Fruit fly (Drosophila melanogaster) whole organism, embryonic: ENCODE results near the gene mTerf3.

ENCODE experiments used
- Aef1 ChIP-seq: fragments of 200-800 bp; sonication (Bioruptor generic); IDR thresholded peaks from 3 replicates; pipeline ENCODE4 v1.3.6; 2022; ENCODE audit warnings: missing biosample characterization, missing genetic modification characterization
- CG10267 ChIP-seq: fragments of 200-800 bp; sonication (Bioruptor generic); optimal IDR thresholded peaks from 2 replicates; lab custom pipeline; 2018; ENCODE audit warnings: missing biosample characterization, mild to moderate bottlenecking, missing genetic modification characterization, moderate library complexity
- CG10462 ChIP-seq: fragments of 200-800 bp; sonication (Bioruptor generic); optimal IDR thresholded peaks from 2 replicates; lab custom pipeline; 2016; ENCODE audit warnings: missing biosample characterization, missing genetic modification characterization
- CG11723 ChIP-seq: fragments of 200-800 bp; sonication (Bioruptor generic); optimal IDR thresholded peaks from 2 replicates; lab custom pipeline; 2017; ENCODE audit warnings: missing biosample characterization, mild to moderate bottlenecking, missing genetic modification characterization
- CG12071 ChIP-seq: fragments of 200-800 bp; sonication (Bioruptor generic); optimal IDR thresholded peaks from 3 replicates; lab custom pipeline; 2018; ENCODE audit warnings: missing biosample characterization, mild to moderate bottlenecking, missing genetic modification characterization
- CG12155 ChIP-seq: fragments of 200-800 bp; sonication (Bioruptor generic); optimal IDR thresholded peaks from 3 replicates; lab custom pipeline; 2016; ENCODE audit warnings: missing biosample characterization, missing genetic modification characterization
- CG12391 ChIP-seq: fragments of 200-800 bp; sonication (Bioruptor generic); optimal IDR thresholded peaks from 3 replicates; lab custom pipeline; 2018; ENCODE audit warnings: missing biosample characterization, mild to moderate bottlenecking, missing genetic modification characterization, moderate library complexity
- CG12769 ChIP-seq: fragments of 200-800 bp; sonication (Bioruptor generic); optimal IDR thresholded peaks from 2 replicates; lab custom pipeline; 2019; ENCODE audit warnings: missing biosample characterization, mild to moderate bottlenecking, missing genetic modification characterization, moderate library complexity
- CG14667 ChIP-seq: fragments of 200-800 bp; sonication (Bioruptor generic); IDR thresholded peaks from 2 replicates; pipeline ENCODE4 v1.3.6; 2022; ENCODE audit warnings: missing biosample characterization, missing genetic modification characterization
- CG15479 ChIP-seq: fragments of 200-800 bp; sonication (Bioruptor generic); optimal IDR thresholded peaks from 3 replicates; lab custom pipeline; 2019; ENCODE audit warnings: missing biosample characterization, mild to moderate bottlenecking, missing genetic modification characterization, moderate library complexity
- CG15514 ChIP-seq: fragments of 200-800 bp; sonication (Bioruptor generic); optimal IDR thresholded peaks from 3 replicates; lab custom pipeline; 2017; ENCODE audit warnings: missing biosample characterization, missing genetic modification characterization, mild to moderate bottlenecking, moderate library complexity, missing genetic modification reagents
- CG15601 ChIP-seq: fragments of 200-800 bp; sonication (Bioruptor generic); optimal IDR thresholded peaks from 3 replicates; lab custom pipeline; 2019; ENCODE audit warnings: missing biosample characterization, mild to moderate bottlenecking, missing genetic modification characterization, moderate library complexity
- CG17359 ChIP-seq: fragments of 200-800 bp; sonication (Bioruptor generic); optimal IDR thresholded peaks from 3 replicates; lab custom pipeline; 2018; ENCODE audit warnings: missing biosample characterization, mild to moderate bottlenecking, missing genetic modification characterization, moderate library complexity
- CG17829 ChIP-seq: fragments of 200-800 bp; optimal IDR thresholded peaks from 2 replicates; lab custom pipeline; 2019; ENCODE audit warnings: missing biosample characterization, mild to moderate bottlenecking, missing genetic modification characterization, moderate library complexity
- CG2712 ChIP-seq: fragments of 200-800 bp; optimal IDR thresholded peaks from 3 replicates; lab custom pipeline; 2019; ENCODE audit warnings: missing biosample characterization, mild to moderate bottlenecking, missing genetic modification characterization, moderate library complexity
- CG31365 ChIP-seq: fragments of 200-800 bp; sonication (Bioruptor generic); optimal IDR thresholded peaks from 2 replicates; lab custom pipeline; 2018; ENCODE audit warnings: missing biosample characterization, mild to moderate bottlenecking, missing genetic modification characterization
- CG3847 ChIP-seq: fragments of 200-800 bp; sonication (Bioruptor generic); IDR thresholded peaks from 2 replicates; pipeline ENCODE4 v1.3.6; 2022; ENCODE audit warnings: missing biosample characterization, missing genetic modification characterization
- CG6813 ChIP-seq: fragments of 200-800 bp; sonication (Bioruptor generic); optimal IDR thresholded peaks from 2 replicates; lab custom pipeline; 2017; ENCODE audit warnings: missing biosample characterization, missing genetic modification characterization, mild to moderate bottlenecking, moderate library complexity, missing genetic modification reagents
- CG8089 ChIP-seq: fragments of 200-800 bp; sonication (Bioruptor generic); optimal IDR thresholded peaks from 3 replicates; lab custom pipeline; 2016; ENCODE audit warnings: missing biosample characterization, missing genetic modification characterization
- CG9797 ChIP-seq: fragments of 200-800 bp; sonication (Bioruptor generic); optimal IDR thresholded peaks from 3 replicates; lab custom pipeline; 2018; ENCODE audit warnings: missing biosample characterization, mild to moderate bottlenecking, missing genetic modification characterization
- CoRest ChIP-seq: fragments of 200-800 bp; sonication (Bioruptor generic); optimal IDR thresholded peaks from 3 replicates; lab custom pipeline; 2018; ENCODE audit warnings: missing biosample characterization, mild to moderate bottlenecking, missing genetic modification characterization, moderate library complexity
- Fer1 ChIP-seq: fragments of 200-800 bp; sonication (Bioruptor generic); optimal IDR thresholded peaks from 2 replicates; lab custom pipeline; 2017; ENCODE audit warnings: missing biosample characterization, mild to moderate bottlenecking, missing genetic modification characterization
- Fer3 ChIP-seq: fragments of 200-800 bp; sonication (Bioruptor generic); optimal IDR thresholded peaks from 2 replicates; lab custom pipeline; 2018; ENCODE audit warnings: missing biosample characterization, mild to moderate bottlenecking, missing genetic modification characterization, moderate library complexity
- Hmr ChIP-seq: fragments of 200-800 bp; sonication (Bioruptor generic); optimal IDR thresholded peaks from 3 replicates; lab custom pipeline; 2017; ENCODE audit warnings: mild to moderate bottlenecking, missing biosample characterization, missing genetic modification reagents, missing genetic modification characterization
- Neu2 ChIP-seq: fragments of 200-800 bp; sonication (Bioruptor generic); optimal IDR thresholded peaks from 3 replicates; lab custom pipeline; 2016; ENCODE audit warnings: missing biosample characterization, missing genetic modification characterization, borderline replicate concordance
- amos ChIP-seq: fragments of 200-800 bp; sonication (Bioruptor generic); IDR thresholded peaks from 2 replicates; pipeline ENCODE4 v1.3.6; 2022; ENCODE audit warnings: missing biosample characterization, missing genetic modification characterization; ENCODE audit not compliant: partially characterized antibody
- az2 ChIP-seq: fragments of 200-800 bp; sonication (Bioruptor generic); optimal IDR thresholded peaks from 3 replicates; lab custom pipeline; 2016; ENCODE audit warnings: missing biosample characterization, missing genetic modification characterization
- bbx ChIP-seq: fragments of 200-800 bp; sonication (Bioruptor generic); IDR thresholded peaks from 2 replicates; pipeline ENCODE4 v1.3.6; 2022; ENCODE audit warnings: missing biosample characterization, missing genetic modification characterization; ENCODE audit not compliant: partially characterized antibody
- dmrt99B ChIP-seq: fragments of 200-800 bp; sonication (Bioruptor generic); optimal IDR thresholded peaks from 2 replicates; lab custom pipeline; 2018; ENCODE audit warnings: missing biosample characterization, mild to moderate bottlenecking, missing genetic modification characterization, moderate library complexity
- eve ChIP-seq, 2 experiments: fragments of >200 bp; optimal IDR thresholded peaks; 2 replicates each; lab custom pipeline; 2017; ENCODE audit warnings: missing biosample characterization in 2 of 2, missing genetic modification characterization in 2 of 2
- gem ChIP-seq: fragments of 200-800 bp; sonication (Bioruptor generic); optimal IDR thresholded peaks from 2 replicates; lab custom pipeline; 2019; ENCODE audit warnings: missing biosample characterization, mild to moderate bottlenecking, missing genetic modification characterization, moderate library complexity
- gfzf ChIP-seq: fragments of 200-800 bp; sonication (Bioruptor generic); optimal IDR thresholded peaks from 2 replicates; lab custom pipeline; 2016; ENCODE audit warnings: missing biosample characterization, mild to moderate bottlenecking, missing genetic modification characterization, moderate library complexity
- her ChIP-seq: fragments of 200-800 bp; sonication (Bioruptor generic); optimal IDR thresholded peaks from 2 replicates; lab custom pipeline; 2016; ENCODE audit warnings: missing biosample characterization, missing genetic modification characterization
- hkb ChIP-seq, 2 experiments: fragments of 200-800 bp in 1 of 2; fragments of >200 bp in 1 of 2; sonication (Bioruptor generic) in 1 of 2; IDR thresholded peaks in 1 of 2; optimal IDR thresholded peaks in 1 of 2; 2 replicates each; pipeline versions ENCODE4 v1.3.6 to Lab custom; 2017 to 2022; ENCODE audit warnings: missing biosample characterization in 1 of 2, missing genetic modification characterization in 1 of 2
- kni ChIP-seq: fragments of 200-800 bp; sonication (Bioruptor generic); optimal IDR thresholded peaks from 3 replicates; lab custom pipeline; 2017; ENCODE audit warnings: mild to moderate bottlenecking, missing biosample characterization, missing genetic modification reagents, missing genetic modification characterization
- nmo ChIP-seq: fragments of 200-800 bp; sonication (Bioruptor generic); optimal IDR thresholded peaks from 2 replicates; lab custom pipeline; 2018; ENCODE audit warnings: missing biosample characterization, mild to moderate bottlenecking, missing genetic modification characterization, moderate library complexity
- odd ChIP-seq: fragments of 200-800 bp; sonication (Bioruptor generic); optimal IDR thresholded peaks from 2 replicates; lab custom pipeline; 2017; ENCODE audit warnings: missing biosample characterization, mild to moderate bottlenecking, missing genetic modification characterization
- pho ChIP-seq: fragments of 200-800 bp; sonication (Bioruptor generic); optimal IDR thresholded peaks from 2 replicates; lab custom pipeline; 2016; ENCODE audit warnings: missing biosample characterization, missing genetic modification characterization
- phol ChIP-seq: fragments of 200-800 bp; sonication (Bioruptor generic); optimal IDR thresholded peaks from 3 replicates; lab custom pipeline; 2018; ENCODE audit warnings: missing biosample characterization, mild to moderate bottlenecking, missing genetic modification characterization, moderate library complexity
- psq ChIP-seq: fragments of 200-800 bp; sonication (Bioruptor generic); optimal IDR thresholded peaks from 2 replicates; lab custom pipeline; 2017; ENCODE audit warnings: missing biosample characterization, missing genetic modification characterization
- rib ChIP-seq: fragments of 200-800 bp; sonication (Bioruptor generic); IDR thresholded peaks from 2 replicates; pipeline ENCODE4 v1.3.6; 2022; ENCODE audit warnings: missing biosample characterization, missing genetic modification characterization
- sqz ChIP-seq: fragments of 200-800 bp; sonication (Bioruptor generic); optimal IDR thresholded peaks from 3 replicates; lab custom pipeline; 2018; ENCODE audit warnings: missing biosample characterization, mild to moderate bottlenecking, missing genetic modification characterization
- stc ChIP-seq: fragments of 200-800 bp; sonication (Bioruptor generic); IDR thresholded peaks from 2 replicates; pipeline ENCODE4 v1.3.6; 2022; ENCODE audit warnings: missing biosample characterization, missing genetic modification characterization
- stwl ChIP-seq: fragments of 200-800 bp; sonication (Bioruptor generic); optimal IDR thresholded peaks from 3 replicates; lab custom pipeline; 2018; ENCODE audit warnings: missing biosample characterization, mild to moderate bottlenecking, missing genetic modification characterization, moderate library complexity
- trem ChIP-seq: fragments of 200-800 bp; optimal IDR thresholded peaks from 3 replicates; lab custom pipeline; 2019; ENCODE audit warnings: missing biosample characterization, mild to moderate bottlenecking, missing genetic modification characterization, moderate library complexity
- tup ChIP-seq: fragments of 200-800 bp; sonication (Bioruptor generic); optimal IDR thresholded peaks from 2 replicates; lab custom pipeline; 2016; ENCODE audit warnings: missing biosample characterization, mild to moderate bottlenecking, missing genetic modification characterization, moderate library complexity
- vnd ChIP-seq: fragments of 200-800 bp; sonication (Bioruptor generic); IDR thresholded peaks from 3 replicates; pipeline ENCODE4 v1.3.6; 2022; ENCODE audit warnings: missing biosample characterization, missing genetic modification characterization; ENCODE audit not compliant: partially characterized antibody

The mTerf3 gene

DNA sequence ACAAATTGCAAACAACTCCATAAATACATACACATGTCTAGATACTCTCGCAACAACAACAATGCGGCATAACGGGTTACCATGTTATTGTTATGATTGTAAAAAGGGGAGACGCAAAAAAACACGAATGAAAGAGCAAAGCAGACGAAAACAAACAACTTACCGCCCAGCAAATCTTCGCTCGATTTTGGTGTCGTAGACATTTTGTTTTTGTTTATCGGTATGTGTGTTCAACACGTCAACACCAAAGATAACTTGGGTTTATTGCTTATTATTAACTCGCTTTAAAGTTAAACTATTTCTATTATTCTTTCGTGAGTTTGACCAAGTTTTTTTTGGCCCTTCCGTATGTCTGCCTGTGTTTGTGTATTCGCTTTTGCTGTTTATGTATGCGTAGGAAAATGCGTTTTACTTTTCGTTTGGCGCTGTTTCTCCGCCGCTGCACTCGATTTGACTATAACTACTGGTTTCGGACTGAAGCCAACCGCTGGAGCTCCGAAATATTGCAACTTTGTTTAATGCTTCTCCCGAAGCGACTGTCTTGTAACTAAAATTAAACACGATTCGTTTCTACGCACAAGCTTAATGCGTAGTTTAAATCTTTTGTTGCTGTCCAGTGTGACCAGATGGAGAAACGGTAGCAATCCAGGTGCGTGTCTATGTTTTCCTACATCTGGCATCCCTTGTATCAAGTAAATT lies 1.6 kb downstream of the mTerf3 start, which contains the start of gene BNIP3:
BNIP3 (minus strand) TSS at position 589 of the 699 bp plus-strand sequence.
- TF ChIP-seq kni (GFP tag; lab: Kevin White, UChicago) (peak; percentile 5), dmrt99B (tag; lab: Kevin White, UChicago) (peak; percentile 13), eve (GFP tag; optimal IDR thresholded peaks at IDR 0.05; lab: Kevin White, UChicago) (peak in 1 of 2 experiments; percentile 68), CG11723 (GFP tag; lab: Kevin White, UChicago) (no peak), CG2712 (tag; lab: Kevin White, UChicago) (peak; percentile 6), gem (no peak), trem (tag; lab: Kevin White, UChicago) (peak; percentile 55), vnd (no peak), CG3847 (GFP tag; lab: Robert Waterston, UW) (peak; percentile 35; the same call in 1 of the 2 replicates), CG6813 (GFP tag; lab: Kevin White, UChicago) (no peak), az2 (GFP tag; lab: Kevin White, UChicago) (no peak), Fer1 (GFP tag; lab: Kevin White, UChicago) (peak; percentile 6), rib (no peak), CG12155 (GFP tag; lab: Kevin White, UChicago) (no peak), CG12391 (tag; lab: Kevin White, UChicago) (no peak), CG8089 (GFP tag; lab: Kevin White, UChicago) (no peak), CG15601 (tag; lab: Kevin White, UChicago) (peak; percentile 11), Neu2 (GFP tag; lab: Kevin White, UChicago) (no peak), CG12769 (peak; percentile 3), CG10267 (tag; lab: Kevin White, UChicago) (peak; percentile 27), CG15479 (GFP tag; lab: Kevin White, UChicago) (no peak), amos (GFP tag; lab: Robert Waterston, UW) (peak; percentile 41; the same call in 1 of the 2 replicates), her (GFP tag; lab: Kevin White, UChicago) (no peak), Fer3 (no peak), sqz (peak; percentile 69), CG31365 (tag; lab: Kevin White, UChicago) (peak; percentile 8), CG17829 (tag; lab: Kevin White, UChicago) (peak; percentile 18), CoRest (tag; lab: Kevin White, UChicago) (peak; percentile 27), CG12071 (GFP tag; lab: Kevin White, UChicago) (no peak), gfzf (GFP tag; lab: Kevin White, UChicago) (peak; percentile 82), stc (GFP tag; lab: Robert Waterston, UW) (no peak), pho (GFP tag; lab: Kevin White, UChicago) (no peak), Aef1 (GFP tag; lab: Robert Waterston, UW) (peak; percentile 23; the same call in 1 of the 3 replicates), psq (GFP tag; lab: Kevin White, UChicago) (peak; percentile 58), stwl (tag; lab: Kevin White, UChicago) (peak; percentile 55), CG9797 (peak; percentile 73), CG10462 (GFP tag; lab: Kevin White, UChicago) (no peak), Hmr (GFP tag; lab: Kevin White, UChicago) (peak; percentile 24), odd (GFP tag; lab: Kevin White, UChicago) (no peak), bbx (GFP tag; lab: Robert Waterston, UW) (peak; percentile 58), CG17359 (tag; lab: Kevin White, UChicago) (peak; percentile 20), CG15514 (peak; percentile 30), phol (peak; percentile 22), nmo (GFP tag; lab: Kevin White, UChicago) (peak; percentile 21), CG14667 (GFP tag; lab: Robert Waterston, UW) (no peak), tup (no peak), hkb (optimal IDR thresholded peaks at IDR 0.05; lab: Kevin White, UChicago) (peak; percentile 34), hkb (GFP tag; IDR thresholded peaks at IDR 0.05; lab: Robert Waterston, UW) (no peak)
